Fruit fly (Drosophila melanogaster) whole organism, embryonic: Measurements from ENCODE around the gene CG9297.
A peak's percentile ranks its signal among the peaks of the same experiment; 100 is the strongest.

ENCODE experiments used
- Aef1 ChIP-seq: fragments of 200-800 bp; sonication (Bioruptor generic); IDR thresholded peaks from 3 replicates; pipeline ENCODE4 v1.3.6; 2022; ENCODE audit warnings: missing biosample characterization, missing genetic modification characterization
- Antp ChIP-seq: fragments of 200-800 bp; sonication (Bioruptor generic); optimal IDR thresholded peaks from 3 replicates; lab custom pipeline; 2016; ENCODE audit warnings: missing biosample characterization, missing genetic modification characterization
- Awh ChIP-seq: fragments of 200-800 bp; sonication (Bioruptor generic); IDR thresholded peaks from 2 replicates; pipeline ENCODE4, ENCODE4 v1.3.6; 2022; ENCODE audit warnings: missing biosample characterization, missing genetic modification characterization
- B-H1 ChIP-seq: fragments of 200-800 bp; sonication (Bioruptor generic); IDR thresholded peaks from 3 replicates; pipeline ENCODE4 v1.3.6; 2022; ENCODE audit warnings: missing biosample characterization, missing genetic modification characterization
- CG10321 ChIP-seq: fragments of 200-800 bp; sonication (Bioruptor generic); IDR thresholded peaks from 2 replicates; pipeline ENCODE4 v1.3.6; 2022; ENCODE audit warnings: missing biosample characterization, missing genetic modification characterization
- CG11504 ChIP-seq: fragments of 200-800 bp; sonication (Bioruptor generic); optimal IDR thresholded peaks from 3 replicates; lab custom pipeline; 2019; ENCODE audit warnings: missing biosample characterization, mild to moderate bottlenecking, missing genetic modification characterization, moderate library complexity
- CG12299 ChIP-seq: fragments of 200-800 bp; sonication (Bioruptor generic); optimal IDR thresholded peaks from 2 replicates; lab custom pipeline; 2018; ENCODE audit warnings: missing biosample characterization, mild to moderate bottlenecking, missing genetic modification characterization
- CG12659 ChIP-seq: fragments of 200-800 bp; sonication (Bioruptor generic); optimal IDR thresholded peaks from 3 replicates; lab custom pipeline; 2017; ENCODE audit warnings: mild to moderate bottlenecking, missing biosample characterization, missing genetic modification reagents, missing genetic modification characterization
- CG12744 ChIP-seq: fragments of 200-800 bp; sonication (Bioruptor generic); optimal IDR thresholded peaks from 2 replicates; lab custom pipeline; 2016; ENCODE audit warnings: missing biosample characterization, missing genetic modification characterization
- CG13123 ChIP-seq: fragments of 200-800 bp; sonication (Bioruptor generic); optimal IDR thresholded peaks from 2 replicates; lab custom pipeline; 2016; ENCODE audit warnings: missing biosample characterization, missing genetic modification characterization
- CG1529 ChIP-seq: fragments of 200-800 bp; sonication (Bioruptor generic); optimal IDR thresholded peaks from 3 replicates; lab custom pipeline; 2018; ENCODE audit warnings: missing biosample characterization, missing genetic modification characterization
- CG2116 ChIP-seq: fragments of 200-800 bp; sonication (Bioruptor generic); optimal IDR thresholded peaks from 3 replicates; lab custom pipeline; 2018; ENCODE audit warnings: missing biosample characterization, mild to moderate bottlenecking, missing genetic modification characterization
- CG30020 ChIP-seq: fragments of 200-800 bp; optimal IDR thresholded peaks from 2 replicates; lab custom pipeline; 2019; ENCODE audit warnings: missing biosample characterization, mild to moderate bottlenecking, missing genetic modification characterization, moderate library complexity
- CG31365 ChIP-seq: fragments of 200-800 bp; sonication (Bioruptor generic); optimal IDR thresholded peaks from 2 replicates; lab custom pipeline; 2018; ENCODE audit warnings: missing biosample characterization, mild to moderate bottlenecking, missing genetic modification characterization
- CG3163 ChIP-seq: fragments of 200-800 bp; sonication (Bioruptor generic); optimal IDR thresholded peaks from 3 replicates; lab custom pipeline; 2016; ENCODE audit warnings: missing biosample characterization, missing genetic modification characterization
- CG32767 ChIP-seq: fragments of 200-800 bp; sonication (Bioruptor generic); IDR thresholded peaks from 2 replicates; pipeline ENCODE4 v1.3.6; 2022; ENCODE audit warnings: missing biosample characterization, missing genetic modification characterization
- CG4328 ChIP-seq: fragments of 200-800 bp; sonication (Bioruptor generic); optimal IDR thresholded peaks from 3 replicates; lab custom pipeline; 2017; ENCODE audit warnings: missing biosample characterization, missing genetic modification reagents, missing genetic modification characterization
- CG43689 ChIP-seq: fragments of 200-800 bp; sonication (Bioruptor generic); IDR thresholded peaks from 2 replicates; pipeline ENCODE4 v1.3.6; 2022; ENCODE audit warnings: missing biosample characterization, missing genetic modification characterization
- CG4730 ChIP-seq: fragments of 200-800 bp; sonication (Bioruptor generic); IDR thresholded peaks from 2 replicates; pipeline ENCODE4 v1.3.6; 2022; ENCODE audit warnings: missing biosample characterization, missing genetic modification characterization
- CG5245 ChIP-seq: fragments of 200-800 bp; sonication (Bioruptor generic); optimal IDR thresholded peaks from 3 replicates; lab custom pipeline; 2016; ENCODE audit warnings: missing biosample characterization, missing genetic modification characterization
- CG6765 ChIP-seq: fragments of 200-800 bp; sonication (Bioruptor generic); optimal IDR thresholded peaks from 3 replicates; lab custom pipeline; 2017; ENCODE audit warnings: missing biosample characterization, mild to moderate bottlenecking, missing genetic modification characterization
- CG8478 ChIP-seq: fragments of >200 bp; optimal IDR thresholded peaks from 2 replicates; lab custom pipeline; 2018
- CG9817 ChIP-seq: fragments of 200-800 bp; sonication (Bioruptor generic); optimal IDR thresholded peaks from 2 replicates; lab custom pipeline; 2018; ENCODE audit warnings: missing biosample characterization, mild to moderate bottlenecking, missing genetic modification characterization, moderate library complexity
- HLHmδ ChIP-seq: fragments of 200-800 bp; sonication (Bioruptor generic); optimal IDR thresholded peaks from 2 replicates; lab custom pipeline; 2018; ENCODE audit warnings: missing biosample characterization, mild to moderate bottlenecking, missing genetic modification characterization, moderate library complexity
- Hr78 ChIP-seq, 2 experiments: fragments of 200-800 bp in 1 of 2; fragments of >200 bp in 1 of 2; sonication (Bioruptor generic) in 1 of 2; optimal IDR thresholded peaks; 2 replicates each; lab custom pipeline; 2017 to 2019; ENCODE audit warnings: missing biosample characterization in 2 of 2, missing genetic modification characterization in 2 of 2, mild to moderate bottlenecking in 1 of 2, moderate library complexity in 1 of 2
- Jarid2 ChIP-seq: fragments of 200-800 bp; sonication (Bioruptor generic); optimal IDR thresholded peaks from 3 replicates; lab custom pipeline; 2017; ENCODE audit warnings: mild to moderate bottlenecking, missing biosample characterization, missing genetic modification reagents, missing genetic modification characterization
- NFAT ChIP-seq: fragments of 200-800 bp; sonication (Bioruptor generic); IDR thresholded peaks from 2 replicates; pipeline ENCODE4 v1.3.6; 2022; ENCODE audit warnings: missing biosample characterization, missing genetic modification characterization
- Neu2 ChIP-seq: fragments of 200-800 bp; sonication (Bioruptor generic); optimal IDR thresholded peaks from 3 replicates; lab custom pipeline; 2016; ENCODE audit warnings: missing biosample characterization, missing genetic modification characterization, borderline replicate concordance
- abd-A ChIP-seq: fragments of 200-800 bp; sonication (Bioruptor generic); optimal IDR thresholded peaks from 3 replicates; lab custom pipeline; 2019; ENCODE audit warnings: missing biosample characterization, mild to moderate bottlenecking, missing genetic modification characterization, moderate library complexity
- aop ChIP-seq: fragments of 200-800 bp; sonication (Bioruptor generic); IDR thresholded peaks from 2 replicates; pipeline ENCODE4 v1.3.6; 2022; ENCODE audit warnings: missing biosample characterization, missing genetic modification characterization
- ap ChIP-seq: fragments of 200-800 bp; sonication (Bioruptor generic); IDR thresholded peaks from 2 replicates; pipeline ENCODE4 v1.3.6; 2022; ENCODE audit warnings: missing biosample characterization, missing genetic modification characterization
- ara ChIP-seq: fragments of 200-800 bp; sonication (Bioruptor generic); IDR thresholded peaks from 2 replicates; pipeline ENCODE4 v1.3.6; 2022; ENCODE audit warnings: missing biosample characterization, missing genetic modification characterization
- cad ChIP-seq: fragments of >200 bp; optimal IDR thresholded peaks from 2 replicates; lab custom pipeline; 2017; ENCODE audit warnings: missing biosample characterization, missing genetic modification characterization
- crol ChIP-seq: fragments of 200-800 bp; sonication (Bioruptor generic); IDR thresholded peaks from 2 replicates; pipeline ENCODE4 v1.3.6; 2022; ENCODE audit warnings: missing biosample characterization, missing genetic modification characterization
- dysf ChIP-seq: fragments of 200-800 bp; sonication (Bioruptor generic); IDR thresholded peaks from 3 replicates; pipeline ENCODE4 v1.3.6; 2022; ENCODE audit warnings: missing biosample characterization, missing genetic modification characterization
- emc ChIP-seq: fragments of 200-800 bp; sonication (Bioruptor generic); optimal IDR thresholded peaks from 2 replicates; lab custom pipeline; 2016; ENCODE audit warnings: missing biosample characterization, missing genetic modification characterization
- exex ChIP-seq: fragments of 200-800 bp; sonication (Bioruptor generic); optimal IDR thresholded peaks from 4 replicates; lab custom pipeline; 2018; ENCODE audit warnings: missing biosample characterization, mild to moderate bottlenecking, missing genetic modification characterization, moderate library complexity
- grn ChIP-seq: fragments of 200-800 bp; sonication (Bioruptor generic); optimal IDR thresholded peaks from 3 replicates; lab custom pipeline; 2017; ENCODE audit warnings: missing biosample characterization, missing genetic modification characterization
- gro ChIP-seq: fragments of 200-800 bp; sonication (Bioruptor generic); optimal IDR thresholded peaks from 2 replicates; lab custom pipeline; 2016; ENCODE audit warnings: missing biosample characterization, missing genetic modification characterization
- gsb-n ChIP-seq: fragments of 200-800 bp; sonication (Bioruptor generic); optimal IDR thresholded peaks from 3 replicates; lab custom pipeline; 2018; ENCODE audit warnings: missing biosample characterization, mild to moderate bottlenecking, missing genetic modification characterization
- inv ChIP-seq: fragments of 200-800 bp; sonication (Bioruptor generic); IDR thresholded peaks from 2 replicates; pipeline ENCODE4 v1.3.6; 2022; ENCODE audit warnings: missing biosample characterization, missing genetic modification characterization; ENCODE audit not compliant: partially characterized antibody
- klu ChIP-seq: fragments of 200-800 bp; sonication (Bioruptor generic); IDR thresholded peaks from 2 replicates; pipeline ENCODE4 v1.3.6; 2022; ENCODE audit warnings: missing biosample characterization, missing genetic modification characterization
- lbe ChIP-seq: fragments of 200-800 bp; sonication (Bioruptor generic); optimal IDR thresholded peaks from 2 replicates; lab custom pipeline; 2016; ENCODE audit warnings: missing biosample characterization, mild to moderate bottlenecking, missing genetic modification characterization
- lilli ChIP-seq: fragments of 200-800 bp; sonication (Bioruptor generic); optimal IDR thresholded peaks from 3 replicates; lab custom pipeline; 2016; ENCODE audit warnings: missing biosample characterization, missing genetic modification characterization
- pfk ChIP-seq: fragments of 200-800 bp; sonication (Bioruptor generic); optimal IDR thresholded peaks from 2 replicates; lab custom pipeline; 2018; ENCODE audit warnings: missing biosample characterization, mild to moderate bottlenecking, missing genetic modification characterization, moderate library complexity
- pita ChIP-seq: fragments of 200-800 bp; sonication (Bioruptor generic); optimal IDR thresholded peaks from 2 replicates; lab custom pipeline; 2017; ENCODE audit warnings: missing biosample characterization, mild to moderate bottlenecking, missing genetic modification characterization
- sc ChIP-seq, 3 experiments: fragments of >200 bp in 2 of 3; fragments of 200-800 bp in 1 of 3; sonication (Bioruptor generic) in 1 of 3; optimal IDR thresholded peaks; 2 replicates in 2 of 3; 3 replicates in 1 of 3; lab custom pipeline; 2017; ENCODE audit warnings: mild to moderate bottlenecking in 1 of 3, missing biosample characterization in 1 of 3, missing genetic modification characterization in 1 of 3, missing genetic modification reagents in 1 of 3
- sna ChIP-seq: fragments of 200-800 bp; sonication (Bioruptor generic); IDR thresholded peaks from 2 replicates; pipeline ENCODE4 v1.3.6; 2022; ENCODE audit warnings: missing biosample characterization, missing genetic modification characterization; ENCODE audit not compliant: partially characterized antibody
- sug ChIP-seq: fragments of 200-800 bp; optimal IDR thresholded peaks from 2 replicates; lab custom pipeline; 2019; ENCODE audit warnings: missing biosample characterization, mild to moderate bottlenecking, missing genetic modification characterization, moderate library complexity
- trem ChIP-seq: fragments of 200-800 bp; optimal IDR thresholded peaks from 3 replicates; lab custom pipeline; 2019; ENCODE audit warnings: missing biosample characterization, mild to moderate bottlenecking, missing genetic modification characterization, moderate library complexity

The CG9297 gene

dm6 chr3R:13793979-13794665 is 22.8 kb downstream of the CG9297 start (continued):
- TF ChIP-seq CG12659: peak; percentile 37
- TF ChIP-seq CG3163: no peak
- TF ChIP-seq B-H1: peak; percentile 28; the same call in 2 of the 3 replicates
- peak; percentile 40 for TF ChIP-seq Jarid2 (GFP tag; lab: Kevin White, UChicago)
- TF ChIP-seq exex (tag; lab: Kevin White, UChicago): no peak
- no peak for TF ChIP-seq klu
- peak; percentile 34; the same call in 1 of the 2 replicates for TF ChIP-seq Awh (GFP tag; lab: Robert Waterston, UW)
- TF ChIP-seq crol: no peak
- peak; percentile 83 for TF ChIP-seq CG1529 (GFP tag; lab: Kevin White, UChicago)
- no peak for TF ChIP-seq CG2116 (GFP tag; lab: Kevin White, UChicago)
- TF ChIP-seq gro (GFP tag; lab: Kevin White, UChicago): no peak
- TF ChIP-seq dysf (GFP tag; lab: Robert Waterston, UW): peak; percentile 62
- no peak for TF ChIP-seq sug (tag; lab: Kevin White, UChicago)
- peak in 1 of 2 experiments; percentile 67 for TF ChIP-seq Hr78 (GFP tag; optimal IDR thresholded peaks at IDR 0.05; lab: Kevin White, UChicago)
- no peak for TF ChIP-seq sc (optimal IDR thresholded peaks at IDR 0.05; lab: Kevin White, UChicago)
- peak; percentile 78 for TF ChIP-seq sc (GFP tag; optimal IDR thresholded peaks at IDR 0.05; lab: Kevin White, UChicago)
- no peak for TF ChIP-seq lbe (GFP tag; lab: Kevin White, UChicago)
- no peak for TF ChIP-seq CG12744 (GFP tag; lab: Kevin White, UChicago)
- no peak for TF ChIP-seq NFAT
- no peak for TF ChIP-seq aop (GFP tag; lab: Robert Waterston, UW)
- no peak for TF ChIP-seq pfk (GFP tag; lab: Kevin White, UChicago)
- no peak for TF ChIP-seq Neu2 (GFP tag; lab: Kevin White, UChicago)
- TF ChIP-seq CG6765 (GFP tag; lab: Kevin White, UChicago): no peak
- peak; percentile 67 for TF ChIP-seq ara (GFP tag; lab: Robert Waterston, UW)
- TF ChIP-seq CG4328 (GFP tag; lab: Kevin White, UChicago): peak; percentile 25
- peak; percentile 6 for TF ChIP-seq CG12299 (tag; lab: Kevin White, UChicago)
- TF ChIP-seq CG13123: peak; percentile 42
- no peak for TF ChIP-seq emc (GFP tag; lab: Kevin White, UChicago)
- TF ChIP-seq ap: 0 out of 2 replicates have a peak, but pooled peaks have one; percentile 4
- no peak for TF ChIP-seq abd-A (tag; lab: Kevin White, UChicago)
- TF ChIP-seq inv (GFP tag; lab: Robert Waterston, UW): no peak
- no peak for TF ChIP-seq CG10321 (GFP tag; lab: Robert Waterston, UW)
- no peak for TF ChIP-seq sna (GFP tag; lab: Robert Waterston, UW)
- TF ChIP-seq lilli (GFP tag; lab: Kevin White, UChicago): peak; percentile 29
- TF ChIP-seq CG43689 (GFP tag; lab: Robert Waterston, UW): no peak
- TF ChIP-seq CG5245: peak; percentile 30
- TF ChIP-seq CG9817 (tag; lab: Kevin White, UChicago): peak; percentile 33
- TF ChIP-seq gsb-n (tag; lab: Kevin White, UChicago): peak; percentile 77
- no peak for TF ChIP-seq pita (GFP tag; lab: Kevin White, UChicago)
- TF ChIP-seq Antp (GFP tag; lab: Kevin White, UChicago): peak; percentile 21
- no peak for TF ChIP-seq cad (GFP tag; lab: Kevin White, UChicago)
- TF ChIP-seq CG31365 (tag; lab: Kevin White, UChicago): no peak
- TF ChIP-seq trem (tag; lab: Kevin White, UChicago): peak; percentile 66
- TF ChIP-seq CG8478 (lab: Kevin White, UChicago): no peak
- no peak for TF ChIP-seq Aef1 (GFP tag; lab: Robert Waterston, UW)
- peak; percentile 81 for TF ChIP-seq CG11504
- peak; percentile 45; the same call in 1 of the 2 replicates for TF ChIP-seq CG4730 (GFP tag; lab: Robert Waterston, UW)
- TF ChIP-seq grn (GFP tag; lab: Kevin White, UChicago): no peak
- TF ChIP-seq CG32767 (GFP tag; lab: Robert Waterston, UW): peak; percentile 51; the same call in 1 of the 2 replicates
- no peak for TF ChIP-seq HLHmδ (GFP tag; lab: Kevin White, UChicago)
- TF ChIP-seq CG30020 (tag; lab: Kevin White, UChicago): peak; percentile 24
